Worm (Caenorhabditis elegans) whole organism, L4 larva: ENCODE measurements around the gene cdr-4.

Experiments
- Y75B8A.6 ChIP-seq: fragments of 200-800 bp; sonication (Bioruptor generic); IDR thresholded peaks from 2 replicates; pipeline ENCODE4 v1.3.6; 2022; ENCODE audit warnings: missing genetic modification reagents, missing genetic modification characterization, missing compliant biosample characterization
- ceh-44 ChIP-seq: fragments of 200-800 bp; sonication (Bioruptor generic); IDR thresholded peaks from 2 replicates; pipeline ENCODE4 v1.3.6; 2022; ENCODE audit warnings: missing genetic modification reagents, missing genetic modification characterization, missing compliant biosample characterization
- cey-2 ChIP-seq: sonication (generic microtip); optimal IDR thresholded peaks from 3 replicates; lab custom pipeline; 2017; ENCODE audit warnings: missing genetic modification characterization, mild to moderate bottlenecking, missing compliant biosample characterization, antibody characterized with exemption, borderline replicate concordance; ENCODE audit not compliant: insufficient read depth
- dpl-1 ChIP-seq: fragments of 150-350 bp; optimal IDR thresholded peaks from 2 replicates; lab custom pipeline; 2014; ENCODE audit warnings: missing biosample characterization, missing genetic modification reagents, missing genetic modification characterization
- fkh-10 ChIP-seq: fragments of 150-350 bp; optimal IDR thresholded peaks from 2 replicates; lab custom pipeline; 2014; ENCODE audit warnings: missing biosample characterization, missing genetic modification reagents, missing genetic modification characterization
- gei-8 ChIP-seq: fragments of 200-800 bp; sonication (Bioruptor generic); optimal IDR thresholded peaks from 2 replicates; lab custom pipeline; 2018; ENCODE audit warnings: mild to moderate bottlenecking, missing genetic modification characterization, missing compliant biosample characterization
- lim-7 ChIP-seq: fragments of 200-800 bp; sonication (Bioruptor generic); IDR thresholded peaks from 2 replicates; pipeline ENCODE4 v1.3.6; 2022; ENCODE audit warnings: missing genetic modification characterization, missing compliant biosample characterization
- lin-1 ChIP-seq: fragments of 200-800 bp; sonication (Bioruptor generic); IDR thresholded peaks from 2 replicates; pipeline ENCODE4 v1.3.6; 2022; ENCODE audit warnings: missing genetic modification reagents, missing genetic modification characterization, missing compliant biosample characterization
- lsy-2 ChIP-seq, 2 experiments: fragments of 150-350 bp in 1 of 2; sonication (generic microtip) in 1 of 2; optimal IDR thresholded peaks; 2 replicates each; lab custom pipeline; 2014 to 2017; ENCODE audit warnings: missing biosample characterization in 2 of 2, missing genetic modification characterization in 2 of 2
- madf-9 ChIP-seq: fragments of 200-800 bp; sonication (Bioruptor generic); conservative IDR thresholded peaks from 2 replicates; pipeline ENCODE4 v1.3.6; 2022; ENCODE audit warnings: missing genetic modification reagents, missing genetic modification characterization, missing compliant biosample characterization
- mxl-2 ChIP-seq: fragments of 200-800 bp; sonication (Bioruptor generic); conservative IDR thresholded peaks from 2 replicates; pipeline ENCODE4 v1.3.6; 2022; ENCODE audit warnings: missing genetic modification reagents, missing genetic modification characterization, missing compliant biosample characterization
- nhr-111 ChIP-seq: fragments of 200-800 bp; sonication (Bioruptor generic); optimal IDR thresholded peaks from 2 replicates; lab custom pipeline; 2018; ENCODE audit warnings: mild to moderate bottlenecking, missing genetic modification characterization, missing compliant biosample characterization
- nhr-237 ChIP-seq: sonication (generic microtip); optimal IDR thresholded peaks from 2 replicates; lab custom pipeline; 2017; ENCODE audit warnings: missing biosample characterization, missing genetic modification characterization
- nhr-25 ChIP-seq: sonication (generic microtip); optimal IDR thresholded peaks from 2 replicates; lab custom pipeline; 2017; ENCODE audit warnings: missing genetic modification characterization, mild to moderate bottlenecking, missing compliant biosample characterization, antibody characterized with exemption, moderate library complexity, borderline replicate concordance; ENCODE audit not compliant: insufficient read depth
- nhr-48 ChIP-seq: sonication (generic microtip); optimal IDR thresholded peaks from 2 replicates; lab custom pipeline; 2016; ENCODE audit warnings: mild to moderate bottlenecking, missing genetic modification characterization, missing compliant biosample characterization
- nhr-76 ChIP-seq: fragments of 150-350 bp; optimal IDR thresholded peaks from 2 replicates; lab custom pipeline; 2014; ENCODE audit warnings: missing biosample characterization, missing genetic modification characterization
- saeg-2 ChIP-seq: fragments of 200-800 bp; sonication (Bioruptor generic); IDR thresholded peaks from 2 replicates; pipeline ENCODE4 v1.3.6; 2022; ENCODE audit warnings: missing genetic modification reagents, missing genetic modification characterization, missing compliant biosample characterization
- spr-3 ChIP-seq: fragments of 200-800 bp; sonication (Bioruptor generic); optimal IDR thresholded peaks from 2 replicates; lab custom pipeline; 2018; ENCODE audit warnings: mild to moderate bottlenecking, missing genetic modification characterization, missing compliant biosample characterization
- zip-11 ChIP-seq: fragments of 200-800 bp; sonication (Bioruptor generic); IDR thresholded peaks from 2 replicates; pipeline ENCODE4 v1.3.6; 2022; ENCODE audit warnings: missing genetic modification characterization, missing compliant biosample characterization
- ztf-7 ChIP-seq: fragments of 150-350 bp; optimal IDR thresholded peaks from 2 replicates; lab custom pipeline; 2014; ENCODE audit warnings: missing biosample characterization, missing genetic modification characterization

Gene cdr-4

ce11 chrV:12357632-12358031 is 50.8 kb downstream of the cdr-4 start:
- TF ChIP-seq spr-3 (GFP tag; lab: Kevin White, UChicago) (no peak), ceh-44 (GFP tag; lab: Robert Waterston, UW) (no peak), zip-11 (GFP tag; lab: Robert Waterston, UW) (no peak), nhr-48 (no peak), lim-7 (no peak), nhr-111 (no peak), Y75B8A.6 (no peak), lsy-2 (tag; optimal IDR thresholded peaks at IDR 0.05; lab: Kevin White, UChicago) (no peak), dpl-1 (GFP tag; lab: Kevin White, UChicago) (no peak), fkh-10 (GFP tag; lab: Kevin White, UChicago) (no peak), saeg-2 (GFP tag; lab: Robert Waterston, UW) (no peak), nhr-76 (tag; lab: Kevin White, UChicago) (no peak), cey-2 (no peak), ztf-7 (tag; lab: Kevin White, UChicago) (no peak), madf-9 (GFP tag; lab: Robert Waterston, UW) (no peak), nhr-25 (tag; lab: Kevin White, UChicago) (no peak), gei-8 (no peak), lin-1 (no peak), nhr-237 (tag; lab: Kevin White, UChicago) (no peak), mxl-2 (GFP tag; lab: Robert Waterston, UW) (no peak)
- TF ChIP-seq, all 104 proteins: peak for 0
